Worm (Caenorhabditis elegans) whole organism, young adult: ENCODE data around the gene Y66D12A.8.
A peak's percentile ranks its signal among the peaks of the same experiment; 100 is the strongest.

Experiments used
- F33H1.4 ChIP-seq: fragments of 200-800 bp; sonication (Bioruptor generic); IDR thresholded peaks from 2 replicates; pipeline ENCODE4 v1.3.6; 2022; ENCODE audit warnings: missing genetic modification reagents, missing genetic modification characterization, missing compliant biosample characterization
- F57C9.4 ChIP-seq: sonication (generic microtip); optimal IDR thresholded peaks from 2 replicates; lab custom pipeline; 2017; ENCODE audit warnings: mild to moderate bottlenecking, missing genetic modification characterization, missing compliant biosample characterization
- ZK185.1 ChIP-seq: sonication (generic microtip); optimal IDR thresholded peaks from 2 replicates; lab custom pipeline; 2016; ENCODE audit warnings: mild to moderate bottlenecking, missing genetic modification characterization, missing compliant biosample characterization; ENCODE audit not compliant: poor library complexity, severe bottlenecking
- akir-1 ChIP-seq: fragments of 200-800 bp; sonication (Bioruptor generic); optimal IDR thresholded peaks from 2 replicates; lab custom pipeline; 2018; ENCODE audit warnings: mild to moderate bottlenecking, missing genetic modification characterization, moderate library complexity, missing compliant biosample characterization
- aptf-3 ChIP-seq: fragments of 200-800 bp; sonication (Bioruptor generic); IDR thresholded peaks from 2 replicates; pipeline ENCODE4 v1.3.6; 2022; ENCODE audit warnings: missing genetic modification characterization, missing compliant biosample characterization
- athp-1 ChIP-seq: sonication (generic microtip); optimal IDR thresholded peaks from 2 replicates; lab custom pipeline; 2017; ENCODE audit warnings: mild to moderate bottlenecking, missing genetic modification characterization, missing compliant biosample characterization
- attf-6 ChIP-seq: fragments of 200-800 bp; sonication (Bioruptor generic); IDR thresholded peaks from 2 replicates; pipeline ENCODE4 v1.3.6; 2022; ENCODE audit warnings: missing genetic modification reagents, missing genetic modification characterization, missing compliant biosample characterization
- cebp-2 ChIP-seq: fragments of 200-800 bp; sonication (Bioruptor generic); IDR thresholded peaks from 2 replicates; pipeline ENCODE4 v1.3.6; 2022; ENCODE audit warnings: missing genetic modification characterization, missing compliant biosample characterization
- ceh-100 ChIP-seq: fragments of 200-800 bp; sonication (Bioruptor generic); IDR thresholded peaks from 2 replicates; pipeline ENCODE4 v1.3.6; 2022; ENCODE audit warnings: missing genetic modification reagents, missing genetic modification characterization, missing compliant biosample characterization
- ceh-40 ChIP-seq: fragments of 200-800 bp; sonication (Bioruptor generic); IDR thresholded peaks from 2 replicates; pipeline ENCODE4 v1.3.6; 2022; ENCODE audit warnings: missing genetic modification characterization, missing compliant biosample characterization
- dpff-1 ChIP-seq: sonication (generic microtip); optimal IDR thresholded peaks from 2 replicates; lab custom pipeline; 2017; ENCODE audit warnings: mild to moderate bottlenecking, missing genetic modification characterization, missing compliant biosample characterization
- efl-1 ChIP-seq: fragments of 150-350 bp; optimal IDR thresholded peaks from 2 replicates; lab custom pipeline; 2014; ENCODE audit warnings: missing biosample characterization, missing genetic modification reagents, missing genetic modification characterization
- egl-18 ChIP-seq: fragments of 200-800 bp; sonication (Bioruptor generic); IDR thresholded peaks from 2 replicates; pipeline ENCODE4 v1.3.6; 2022; ENCODE audit warnings: missing genetic modification reagents, missing genetic modification characterization, missing compliant biosample characterization
- ekl-4 ChIP-seq: fragments of 200-800 bp; sonication (Bioruptor generic); IDR thresholded peaks from 2 replicates; pipeline ENCODE4 v1.3.6; 2022; ENCODE audit warnings: missing genetic modification reagents, missing genetic modification characterization, missing compliant biosample characterization
- ets-4 ChIP-seq: fragments of 200-800 bp; sonication (Bioruptor generic); optimal IDR thresholded peaks from 2 replicates; lab custom pipeline; 2018; ENCODE audit warnings: mild to moderate bottlenecking, missing genetic modification characterization, missing compliant biosample characterization
- fkh-3 ChIP-seq: sonication (generic microtip); optimal IDR thresholded peaks from 2 replicates; lab custom pipeline; 2016; ENCODE audit warnings: mild to moderate bottlenecking, missing genetic modification characterization, missing compliant biosample characterization
- hlh-26 ChIP-seq: fragments of 200-800 bp; sonication (Bioruptor generic); conservative IDR thresholded peaks from 2 replicates; pipeline ENCODE4 v1.3.6; 2022; ENCODE audit warnings: missing genetic modification reagents, missing genetic modification characterization, missing compliant biosample characterization
- hmg-1.2 ChIP-seq: fragments of 200-800 bp; sonication (Bioruptor generic); IDR thresholded peaks from 2 replicates; pipeline ENCODE4 v1.3.6; 2022; ENCODE audit warnings: missing genetic modification reagents, missing genetic modification characterization, missing compliant biosample characterization
- hmg-20 ChIP-seq: fragments of 200-800 bp; sonication (Bioruptor generic); IDR thresholded peaks from 2 replicates; pipeline ENCODE4 v1.3.6; 2022; ENCODE audit warnings: missing genetic modification reagents, missing genetic modification characterization, missing compliant biosample characterization
- lin-35 ChIP-seq, 3 experiments: fragments of 150-350 bp in 2 of 3; sonication (generic microtip) in 1 of 3; optimal IDR thresholded peaks; 2 replicates each; lab custom pipeline; 2014 to 2018; ENCODE audit warnings: missing biosample characterization in 3 of 3, missing genetic modification characterization in 3 of 3, missing genetic modification reagents in 3 of 3
- lin-54 ChIP-seq: fragments of 200-800 bp; sonication (Bioruptor generic); optimal IDR thresholded peaks from 2 replicates; lab custom pipeline; 2018; ENCODE audit warnings: mild to moderate bottlenecking, missing genetic modification characterization, missing compliant biosample characterization
- madf-6 ChIP-seq: fragments of 200-800 bp; sonication (Bioruptor generic); IDR thresholded peaks from 2 replicates; pipeline ENCODE4 v1.3.6; 2022; ENCODE audit warnings: missing genetic modification reagents, missing genetic modification characterization, missing compliant biosample characterization
- mcd-1 ChIP-seq: fragments of 200-800 bp; sonication (Bioruptor generic); IDR thresholded peaks from 2 replicates; pipeline ENCODE4 v1.3.6; 2022; ENCODE audit warnings: missing genetic modification reagents, missing genetic modification characterization, missing compliant biosample characterization
- mel-28 ChIP-seq: sonication (generic microtip); optimal IDR thresholded peaks from 2 replicates; lab custom pipeline; 2016; ENCODE audit warnings: borderline replicate concordance, mild to moderate bottlenecking, missing genetic modification characterization, missing compliant biosample characterization
- mes-4 ChIP-seq: sonication (generic microtip); optimal IDR thresholded peaks from 2 replicates; lab custom pipeline; 2016; ENCODE audit warnings: missing genotype, missing genetic modification characterization, missing compliant biosample characterization
- nfya-2 ChIP-seq: fragments of 200-800 bp; sonication (Bioruptor generic); IDR thresholded peaks from 2 replicates; pipeline ENCODE4 v1.3.6; 2022; ENCODE audit warnings: missing genetic modification reagents, missing genetic modification characterization, missing compliant biosample characterization
- nfyb-1 ChIP-seq: fragments of 200-800 bp; sonication (Bioruptor generic); IDR thresholded peaks from 2 replicates; pipeline ENCODE4 v1.3.6; 2022; ENCODE audit warnings: missing genetic modification reagents, missing genetic modification characterization, missing compliant biosample characterization
- nhr-90 ChIP-seq: sonication (generic microtip); optimal IDR thresholded peaks from 2 replicates; lab custom pipeline; 2016; ENCODE audit warnings: missing genotype, mild to moderate bottlenecking, missing genetic modification characterization, missing compliant biosample characterization
- rcor-1 ChIP-seq: fragments of 200-800 bp; sonication (Bioruptor generic); IDR thresholded peaks from 2 replicates; pipeline ENCODE4 v1.3.6; 2022; ENCODE audit warnings: missing genetic modification reagents, missing genetic modification characterization, missing compliant biosample characterization
- repo-1 ChIP-seq: sonication (generic microtip); optimal IDR thresholded peaks from 2 replicates; lab custom pipeline; 2017; ENCODE audit warnings: mild to moderate bottlenecking, missing genetic modification characterization, missing compliant biosample characterization
- snpc-1.3 ChIP-seq: sonication (generic microtip); optimal IDR thresholded peaks from 2 replicates; lab custom pipeline; 2017; ENCODE audit warnings: missing genetic modification characterization, mild to moderate bottlenecking, missing compliant biosample characterization, antibody characterized with exemption, moderate library complexity, missing genotype, missing genetic modification reagents; ENCODE audit not compliant: insufficient read depth
- snpc-4 ChIP-seq, 5 experiments: fragments of 150-350 bp in 1 of 5; sonication (generic microtip) in 4 of 5; optimal IDR thresholded peaks; 2 replicates each; lab custom pipeline; 2014 to 2018; ENCODE audit warnings: missing genetic modification characterization in 5 of 5, missing biosample characterization in 3 of 5, antibody characterized with exemption in 2 of 5, mild to moderate bottlenecking in 2 of 5, missing compliant biosample characterization in 2 of 5, missing genotype in 2 of 5, moderate library complexity in 2 of 5, missing genetic modification reagents in 1 of 5
- somi-1 ChIP-seq: fragments of 200-800 bp; sonication (Bioruptor generic); optimal IDR thresholded peaks from 2 replicates; lab custom pipeline; 2018; ENCODE audit warnings: mild to moderate bottlenecking, missing genetic modification characterization, missing compliant biosample characterization
- zfh-2 ChIP-seq: fragments of 200-800 bp; sonication (Bioruptor generic); conservative IDR thresholded peaks from 2 replicates; pipeline ENCODE4 v1.3.6; 2022; ENCODE audit warnings: missing genetic modification reagents, missing genetic modification characterization, missing compliant biosample characterization
- ztf-22 ChIP-seq: fragments of 200-800 bp; sonication (Bioruptor generic); optimal IDR thresholded peaks from 2 replicates; lab custom pipeline; 2018; ENCODE audit warnings: mild to moderate bottlenecking, missing genetic modification characterization, moderate library complexity, missing compliant biosample characterization
- ztf-26 ChIP-seq: sonication (generic microtip); optimal IDR thresholded peaks from 2 replicates; lab custom pipeline; 2017; ENCODE audit warnings: missing genetic modification characterization, missing compliant biosample characterization

Gene Y66D12A.8

ce11 chrIII:11590255-11590654 is 16.2 kb downstream of the Y66D12A.8 start:
- no peak for TF ChIP-seq fkh-3 (tag; lab: Kevin White, UChicago)
- TF ChIP-seq mcd-1 (GFP tag; lab: Robert Waterston, UW): peak; percentile 72
- TF ChIP-seq ceh-100 (GFP tag; lab: Robert Waterston, UW): peak; percentile 85

- no peak for TF ChIP-seq nfya-2 (GFP tag; lab: Robert Waterston, UW)
- no peak for TF ChIP-seq mel-28 (tag; lab: Kevin White, UChicago)
- TF ChIP-seq egl-18: no peak
- no peak for TF ChIP-seq ztf-26
- no peak for TF ChIP-seq nfyb-1 (GFP tag; lab: Robert Waterston, UW)
- TF ChIP-seq ceh-40 (GFP tag; lab: Robert Waterston, UW): no peak
- no peak for TF ChIP-seq snpc-4 (GFP tag; optimal IDR thresholded peaks at IDR 0.05; lab: Kevin White, UChicago)
- TF ChIP-seq snpc-4 (tag; optimal IDR thresholded peaks at IDR 0.05; lab: Kevin White, UChicago): no peak
- no peak for TF ChIP-seq mes-4
- no peak for TF ChIP-seq cebp-2 (GFP tag; lab: Robert Waterston, UW)
- TF ChIP-seq snpc-1.3: no peak
- no peak for TF ChIP-seq attf-6
- no peak for TF ChIP-seq ztf-22 (GFP tag; lab: Kevin White, UChicago)
- TF ChIP-seq ZK185.1 (tag; lab: Kevin White, UChicago): no peak
- no peak for TF ChIP-seq akir-1 (GFP tag; lab: Kevin White, UChicago)
- no peak for TF ChIP-seq athp-1 (tag; lab: Kevin White, UChicago)
- no peak for TF ChIP-seq hmg-1.2 (GFP tag; lab: Robert Waterston, UW)
Measured at ce11 chrIII:11592096-11592495, 18.1 kb downstream of the Y66D12A.8 start.

- TF ChIP-seq lin-35 (GFP tag; optimal IDR thresholded peaks at IDR 0.05; lab: Kevin White, UChicago) (no peak), ekl-4 (GFP tag; lab: Robert Waterston, UW) (no peak), zfh-2 (GFP tag; lab: Robert Waterston, UW) (no peak), ets-4 (no peak), mcd-1 (GFP tag; lab: Robert Waterston, UW) (no peak), ceh-40 (GFP tag; lab: Robert Waterston, UW) (no peak), lin-54 (GFP tag; lab: Kevin White, UChicago) (no peak), F33H1.4 (GFP tag; lab: Robert Waterston, UW) (no peak), madf-6 (GFP tag; lab: Robert Waterston, UW) (no peak), aptf-3 (GFP tag; lab: Robert Waterston, UW) (no peak), dpff-1 (no peak), akir-1 (GFP tag; lab: Kevin White, UChicago) (no peak), rcor-1 (no peak), somi-1 (GFP tag; lab: Kevin White, UChicago) (no peak), efl-1 (GFP tag; lab: Kevin White, UChicago) (no peak), hlh-26 (GFP tag; lab: Robert Waterston, UW) (no peak), hmg-20 (GFP tag; lab: Robert Waterston, UW) (no peak), nhr-90 (tag; lab: Kevin White, UChicago) (no peak), F57C9.4 (tag; lab: Kevin White, UChicago) (no peak), repo-1 (tag; lab: Kevin White, UChicago) (no peak)
Measured at ce11 chrIII:11607870-11608269, 33.8 kb downstream of the Y66D12A.8 start, which contains the start of gene Y66D12A.1. Y66D12A.1 (plus strand) TSS chrIII:11608170.
